Worm (Caenorhabditis elegans): Measurements from ENCODE around the gene nduc-2.

ce11 chrIII:2780283-2780682, 6.4 kb upstream of the nduc-2 start:
- TF ChIP-seq him-1 (tag; optimal IDR thresholded peaks at IDR 0.05) = no peak
- TF ChIP-seq dao-5 (tag; optimal IDR thresholded peaks at IDR 0.05) = no peak

Data from whole organism, L4/young adult.